Fruit fly (Drosophila melanogaster) whole organism, embryonic: ENCODE data around the gene twe.
A peak's percentile ranks its signal among the peaks of the same experiment; 100 is the strongest.

Source experiments
- ATbp ChIP-seq: fragments of 200-800 bp; sonication (Bioruptor generic); optimal IDR thresholded peaks from 2 replicates; lab custom pipeline; 2017; ENCODE audit warnings: missing biosample characterization, mild to moderate bottlenecking, missing genetic modification characterization, missing genetic modification reagents
- Abd-B ChIP-seq: fragments of 200-800 bp; sonication (Bioruptor generic); optimal IDR thresholded peaks from 2 replicates; lab custom pipeline; 2018; ENCODE audit warnings: missing biosample characterization, mild to moderate bottlenecking, missing genetic modification characterization, moderate library complexity
- Atf-2 ChIP-seq: fragments of 200-800 bp; sonication (Bioruptor generic); optimal IDR thresholded peaks from 2 replicates; lab custom pipeline; 2016; ENCODE audit warnings: missing biosample characterization, missing genetic modification characterization
- CG10321 ChIP-seq: fragments of 200-800 bp; sonication (Bioruptor generic); IDR thresholded peaks from 2 replicates; pipeline ENCODE4 v1.3.6; 2022; ENCODE audit warnings: missing biosample characterization, missing genetic modification characterization
- CG10462 ChIP-seq: fragments of 200-800 bp; sonication (Bioruptor generic); optimal IDR thresholded peaks from 2 replicates; lab custom pipeline; 2016; ENCODE audit warnings: missing biosample characterization, missing genetic modification characterization
- CG10654 ChIP-seq: fragments of 200-800 bp; sonication (Bioruptor generic); optimal IDR thresholded peaks from 2 replicates; lab custom pipeline; 2016; ENCODE audit warnings: missing biosample characterization, missing genetic modification characterization
- CG1233 ChIP-seq: fragments of 200-800 bp; sonication (Bioruptor generic); optimal IDR thresholded peaks from 4 replicates; lab custom pipeline; 2018; ENCODE audit warnings: missing biosample characterization, mild to moderate bottlenecking, missing genetic modification characterization
- CG12942 ChIP-seq: fragments of 200-800 bp; sonication (Bioruptor generic); optimal IDR thresholded peaks from 3 replicates; lab custom pipeline; 2016; ENCODE audit warnings: missing biosample characterization, missing genetic modification characterization
- CG14014 ChIP-seq: fragments of 200-800 bp; sonication (Bioruptor generic); IDR thresholded peaks from 2 replicates; pipeline ENCODE4 v1.3.6; 2022; ENCODE audit warnings: missing biosample characterization, missing genetic modification characterization
- CG14441 ChIP-seq: fragments of 200-800 bp; sonication (Bioruptor generic); IDR thresholded peaks from 2 replicates; pipeline ENCODE4 v1.3.6; 2022; ENCODE audit warnings: missing biosample characterization, missing genetic modification characterization
- CG14710 ChIP-seq: fragments of 200-800 bp; sonication (Bioruptor generic); optimal IDR thresholded peaks from 3 replicates; lab custom pipeline; 2019; ENCODE audit warnings: missing biosample characterization, mild to moderate bottlenecking, missing genetic modification characterization, moderate library complexity
- CG15601 ChIP-seq: fragments of 200-800 bp; sonication (Bioruptor generic); optimal IDR thresholded peaks from 3 replicates; lab custom pipeline; 2019; ENCODE audit warnings: missing biosample characterization, mild to moderate bottlenecking, missing genetic modification characterization, moderate library complexity
- CG16813 ChIP-seq: fragments of 200-800 bp; sonication (Bioruptor generic); IDR thresholded peaks from 3 replicates; pipeline ENCODE4 v1.3.6; 2022; ENCODE audit warnings: missing biosample characterization, missing genetic modification characterization; ENCODE audit not compliant: partially characterized antibody
- CG1832 ChIP-seq: fragments of 200-800 bp; sonication (Bioruptor generic); optimal IDR thresholded peaks from 2 replicates; lab custom pipeline; 2017; ENCODE audit warnings: missing biosample characterization, mild to moderate bottlenecking, missing genetic modification characterization, inconsistent platforms
- CG18476 ChIP-seq: fragments of 200-800 bp; sonication (Bioruptor generic); optimal IDR thresholded peaks from 2 replicates; lab custom pipeline; 2016; ENCODE audit warnings: missing biosample characterization, mild to moderate bottlenecking, missing genetic modification characterization
- CG2129 ChIP-seq: fragments of 200-800 bp; sonication (Bioruptor generic); IDR thresholded peaks from 2 replicates; pipeline ENCODE4 v1.3.6; 2022; ENCODE audit warnings: missing biosample characterization, missing genetic modification characterization; ENCODE audit not compliant: partially characterized antibody
- CG3281 ChIP-seq: fragments of 200-800 bp; sonication (Bioruptor generic); optimal IDR thresholded peaks from 3 replicates; lab custom pipeline; 2017; ENCODE audit warnings: missing biosample characterization, mild to moderate bottlenecking, missing genetic modification characterization
- CG3726 ChIP-seq: fragments of 200-800 bp; sonication (Bioruptor generic); IDR thresholded peaks from 3 replicates; pipeline ENCODE4, ENCODE4 v1.3.6; 2022; ENCODE audit warnings: missing biosample characterization, missing genetic modification characterization
- CG4360 ChIP-seq: fragments of 200-800 bp; sonication (Bioruptor generic); IDR thresholded peaks from 2 replicates; pipeline ENCODE4 v1.3.6; 2022; ENCODE audit warnings: missing biosample characterization, missing genetic modification characterization
- CG4707 ChIP-seq: fragments of 200-800 bp; sonication (Bioruptor generic); optimal IDR thresholded peaks from 2 replicates; lab custom pipeline; 2018; ENCODE audit warnings: missing biosample characterization, mild to moderate bottlenecking, missing genetic modification characterization, moderate library complexity
- CG5245 ChIP-seq: fragments of 200-800 bp; sonication (Bioruptor generic); optimal IDR thresholded peaks from 3 replicates; lab custom pipeline; 2016; ENCODE audit warnings: missing biosample characterization, missing genetic modification characterization
- CG6654 ChIP-seq: fragments of 200-800 bp; sonication (Bioruptor generic); optimal IDR thresholded peaks from 2 replicates; lab custom pipeline; 2017; ENCODE audit warnings: missing biosample characterization, mild to moderate bottlenecking, missing genetic modification characterization
- CG7839 ChIP-seq: fragments of 200-800 bp; sonication (Bioruptor generic); optimal IDR thresholded peaks from 3 replicates; lab custom pipeline; 2018; ENCODE audit warnings: missing biosample characterization, mild to moderate bottlenecking, missing genetic modification characterization, moderate library complexity
- CG8089 ChIP-seq: fragments of 200-800 bp; sonication (Bioruptor generic); optimal IDR thresholded peaks from 3 replicates; lab custom pipeline; 2016; ENCODE audit warnings: missing biosample characterization, missing genetic modification characterization
- CG8281 ChIP-seq: fragments of 200-800 bp; sonication (Bioruptor generic); optimal IDR thresholded peaks from 2 replicates; lab custom pipeline; 2018; ENCODE audit warnings: missing biosample characterization, mild to moderate bottlenecking, missing genetic modification characterization, moderate library complexity
- CG8478 ChIP-seq: fragments of >200 bp; optimal IDR thresholded peaks from 2 replicates; lab custom pipeline; 2018
- CG9727 ChIP-seq: fragments of 200-800 bp; sonication (Bioruptor generic); optimal IDR thresholded peaks from 3 replicates; lab custom pipeline; 2017; ENCODE audit warnings: missing biosample characterization, mild to moderate bottlenecking, missing genetic modification characterization
- CG9876 ChIP-seq: fragments of 200-800 bp; sonication (Bioruptor generic); optimal IDR thresholded peaks from 2 replicates; lab custom pipeline; 2016; ENCODE audit warnings: missing biosample characterization, missing genetic modification characterization
- D19A ChIP-seq: fragments of 200-800 bp; optimal IDR thresholded peaks from 3 replicates; lab custom pipeline; 2019; ENCODE audit warnings: missing biosample characterization, mild to moderate bottlenecking, missing genetic modification characterization, moderate library complexity
- Doc2 ChIP-seq: fragments of 200-800 bp; sonication (Bioruptor generic); IDR thresholded peaks from 2 replicates; pipeline ENCODE4 v1.3.6; 2022; ENCODE audit warnings: missing biosample characterization, missing genetic modification characterization
- Gsc ChIP-seq: fragments of 200-800 bp; sonication (Bioruptor generic); IDR thresholded peaks from 2 replicates; pipeline ENCODE4 v1.3.6; 2022; ENCODE audit warnings: missing biosample characterization, missing genetic modification characterization
- Lhr ChIP-seq: fragments of 200-800 bp; sonication (Bioruptor generic); optimal IDR thresholded peaks from 3 replicates; lab custom pipeline; 2017; ENCODE audit warnings: mild to moderate bottlenecking, missing biosample characterization, missing genetic modification reagents, missing genetic modification characterization
- Lim3 ChIP-seq: fragments of 200-800 bp; sonication (Bioruptor generic); IDR thresholded peaks from 2 replicates; pipeline ENCODE4 v1.3.6; 2022; ENCODE audit warnings: missing biosample characterization, missing genetic modification characterization
- Max ChIP-seq: fragments of 200-800 bp; sonication (Bioruptor generic); optimal IDR thresholded peaks from 2 replicates; lab custom pipeline; 2016; ENCODE audit warnings: missing biosample characterization, mild to moderate bottlenecking, missing genetic modification characterization
- NFAT ChIP-seq: fragments of 200-800 bp; sonication (Bioruptor generic); IDR thresholded peaks from 2 replicates; pipeline ENCODE4 v1.3.6; 2022; ENCODE audit warnings: missing biosample characterization, missing genetic modification characterization
- ap ChIP-seq: fragments of 200-800 bp; sonication (Bioruptor generic); IDR thresholded peaks from 2 replicates; pipeline ENCODE4 v1.3.6; 2022; ENCODE audit warnings: missing biosample characterization, missing genetic modification characterization
- chif ChIP-seq, 2 experiments: fragments of 200-800 bp; sonication (Bioruptor generic); optimal IDR thresholded peaks; 3 replicates each; lab custom pipeline; 2016; ENCODE audit warnings: missing biosample characterization in 2 of 2, missing genetic modification characterization in 2 of 2
- chm ChIP-seq: fragments of 200-800 bp; sonication (Bioruptor generic); IDR thresholded peaks from 2 replicates; pipeline ENCODE4 v1.3.6; 2022; ENCODE audit warnings: missing biosample characterization, missing genetic modification characterization
- ci ChIP-seq: fragments of 200-800 bp; sonication (Bioruptor generic); IDR thresholded peaks from 3 replicates; pipeline ENCODE4 v1.3.6; 2022; ENCODE audit warnings: missing biosample characterization, missing genetic modification characterization
- dpn ChIP-seq, 2 experiments: fragments of 200-800 bp; sonication (Bioruptor generic); optimal IDR thresholded peaks; 3 replicates each; lab custom pipeline; 2016; ENCODE audit warnings: missing biosample characterization in 2 of 2, missing genetic modification characterization in 2 of 2
- exex ChIP-seq: fragments of 200-800 bp; sonication (Bioruptor generic); optimal IDR thresholded peaks from 4 replicates; lab custom pipeline; 2018; ENCODE audit warnings: missing biosample characterization, mild to moderate bottlenecking, missing genetic modification characterization, moderate library complexity
- grau ChIP-seq: fragments of 200-800 bp; optimal IDR thresholded peaks from 3 replicates; lab custom pipeline; 2019; ENCODE audit warnings: missing biosample characterization, mild to moderate bottlenecking, missing genetic modification characterization, moderate library complexity
- gsb-n ChIP-seq: fragments of 200-800 bp; sonication (Bioruptor generic); optimal IDR thresholded peaks from 3 replicates; lab custom pipeline; 2018; ENCODE audit warnings: missing biosample characterization, mild to moderate bottlenecking, missing genetic modification characterization
- hb ChIP-seq: fragments of 200-800 bp; sonication (Bioruptor generic); IDR thresholded peaks from 3 replicates; pipeline ENCODE4 v1.3.6; 2022; ENCODE audit warnings: missing biosample characterization, missing genetic modification characterization; ENCODE audit not compliant: partially characterized antibody
- kah ChIP-seq: fragments of 200-800 bp; sonication (Bioruptor generic); optimal IDR thresholded peaks from 2 replicates; lab custom pipeline; 2018; ENCODE audit warnings: missing biosample characterization, mild to moderate bottlenecking, missing genetic modification characterization
- lbe ChIP-seq: fragments of 200-800 bp; sonication (Bioruptor generic); optimal IDR thresholded peaks from 2 replicates; lab custom pipeline; 2016; ENCODE audit warnings: missing biosample characterization, mild to moderate bottlenecking, missing genetic modification characterization
- sd ChIP-seq: fragments of 200-800 bp; sonication (Bioruptor generic); optimal IDR thresholded peaks from 3 replicates; lab custom pipeline; 2018; ENCODE audit warnings: missing biosample characterization, mild to moderate bottlenecking, missing genetic modification characterization, moderate library complexity
- slp2 ChIP-seq: fragments of 200-800 bp; sonication (Bioruptor generic); optimal IDR thresholded peaks from 2 replicates; lab custom pipeline; 2016; ENCODE audit warnings: missing biosample characterization, missing genetic modification characterization
- stwl ChIP-seq: fragments of 200-800 bp; sonication (Bioruptor generic); optimal IDR thresholded peaks from 3 replicates; lab custom pipeline; 2018; ENCODE audit warnings: missing biosample characterization, mild to moderate bottlenecking, missing genetic modification characterization, moderate library complexity
- tll ChIP-seq, 2 experiments: fragments of 200-800 bp in 1 of 2; fragments of >200 bp in 1 of 2; sonication (Bioruptor generic) in 1 of 2; optimal IDR thresholded peaks; 2 replicates each; lab custom pipeline; 2017 to 2019; ENCODE audit warnings: missing biosample characterization in 2 of 2, missing genetic modification characterization in 2 of 2, mild to moderate bottlenecking in 1 of 2, moderate library complexity in 1 of 2
- wdn ChIP-seq: fragments of 200-800 bp; sonication (Bioruptor generic); IDR thresholded peaks from 2 replicates; pipeline ENCODE4 v1.3.6; 2022; ENCODE audit warnings: missing biosample characterization, missing genetic modification characterization
- yki ChIP-seq: fragments of >200 bp; optimal IDR thresholded peaks from 3 replicates; lab custom pipeline; 2018

The twe gene

DNA sequence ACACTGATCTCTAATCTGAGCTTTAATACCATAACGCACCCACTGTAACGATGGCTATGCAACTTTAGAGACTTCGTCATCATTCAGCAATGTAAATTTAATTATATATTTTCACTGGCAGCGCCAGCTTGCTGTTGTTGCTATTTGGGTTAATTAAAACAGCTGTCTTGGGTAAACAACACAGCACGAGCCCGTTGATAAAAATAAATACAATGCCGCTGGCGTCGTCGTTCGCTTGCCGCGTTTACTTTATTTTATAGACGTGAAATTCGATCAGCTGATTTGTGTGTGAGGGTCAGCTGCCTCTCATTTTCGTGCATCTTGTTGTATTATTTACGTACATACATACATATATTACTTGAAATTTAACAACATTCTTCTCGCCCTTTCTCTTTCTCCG, 11.1 kb upstream of the twe start (continued):
- TF ChIP-seq chm (GFP tag; lab: Robert Waterston, UW) (peak; percentile 39; the same call in 1 of the 2 replicates), CG8478 (lab: Kevin White, UChicago) (no peak), chif (GFP tag; optimal IDR thresholded peaks at IDR 0.05; lab: Kevin White, UChicago) (no peak), Atf-2 (GFP tag; lab: Kevin White, UChicago) (no peak), CG6654 (GFP tag; lab: Kevin White, UChicago) (no peak), CG14441 (GFP tag; lab: Robert Waterston, UW) (no peak), CG15601 (peak; percentile 64), CG14710 (tag; lab: Kevin White, UChicago) (no peak), dpn (GFP tag; optimal IDR thresholded peaks at IDR 0.05; lab: Kevin White, UChicago) (no peak), kah (GFP tag; lab: Kevin White, UChicago) (peak; percentile 43), CG18476 (GFP tag; lab: Kevin White, UChicago) (no peak), CG7839 (tag; lab: Kevin White, UChicago) (no peak), D19A (tag; lab: Kevin White, UChicago) (peak; percentile 1), CG9727 (GFP tag; lab: Kevin White, UChicago) (peak; percentile 26), CG16813 (GFP tag; lab: Robert Waterston, UW) (no peak), hb (no peak), CG12942 (GFP tag; lab: Kevin White, UChicago) (no peak), tll (GFP tag; optimal IDR thresholded peaks at IDR 0.05; lab: Kevin White, UChicago) (no peak), CG10654 (GFP tag; lab: Kevin White, UChicago) (no peak), slp2 (GFP tag; lab: Kevin White, UChicago) (no peak), CG14014 (peak; percentile 46; the same call in 1 of the 2 replicates), Doc2 (no peak), Lhr (no peak), Gsc (GFP tag; lab: Robert Waterston, UW) (no peak), NFAT (GFP tag; lab: Robert Waterston, UW) (no peak), CG8089 (GFP tag; lab: Kevin White, UChicago) (no peak), CG3726 (no peak), Lim3 (GFP tag; lab: Robert Waterston, UW) (no peak), CG4707 (GFP tag; lab: Kevin White, UChicago) (peak; percentile 68), Max (GFP tag; lab: Kevin White, UChicago) (peak; percentile 30), lbe (GFP tag; lab: Kevin White, UChicago) (peak; percentile 80), Abd-B (GFP tag; lab: Kevin White, UChicago) (no peak), gsb-n (no peak), grau (tag; lab: Kevin White, UChicago) (no peak), CG10321 (GFP tag; lab: Robert Waterston, UW) (no peak), CG4360 (GFP tag; lab: Robert Waterston, UW) (peak; percentile 61; the same call in 1 of the 2 replicates), CG9876 (GFP tag; lab: Kevin White, UChicago) (no peak), CG1832 (no peak), ap (GFP tag; lab: Robert Waterston, UW) (no peak), CG10462 (GFP tag; lab: Kevin White, UChicago) (no peak), CG2129 (no peak), sd (peak; percentile 91), stwl (tag; lab: Kevin White, UChicago) (no peak), exex (peak; percentile 29), ATbp (peak; percentile 83), CG1233 (peak; percentile 34), CG8281 (tag; lab: Kevin White, UChicago) (no peak), CG5245 (no peak), ci (GFP tag; lab: Robert Waterston, UW) (peak; percentile 72; the same call in 2 of the 3 replicates), CG3281 (GFP tag; lab: Kevin White, UChicago) (peak; percentile 19), yki (no peak), wdn (GFP tag; lab: Robert Waterston, UW) (0 out of 2 replicates have a peak, but pooled peaks have one; percentile 7)
